Worm (Caenorhabditis elegans) whole organism, mixed stage, embryonic: Measurements from ENCODE around the gene spot-1.

ENCODE experiments used
- M03D4.4 ChIP-seq: sonication (generic microtip); optimal IDR thresholded peaks from 2 replicates; lab custom pipeline; 2017; ENCODE audit warnings: mild to moderate bottlenecking, missing genetic modification characterization, missing compliant biosample characterization
- ceh-39 ChIP-seq: fragments of 150-350 bp; optimal IDR thresholded peaks from 2 replicates; lab custom pipeline; 2014; ENCODE audit warnings: missing biosample characterization, missing genetic modification characterization
- ceh-43 ChIP-seq: fragments of 200-800 bp; sonication (Bioruptor generic); optimal IDR thresholded peaks from 2 replicates; lab custom pipeline; 2018; ENCODE audit warnings: mild to moderate bottlenecking, missing genetic modification characterization, moderate library complexity, missing compliant biosample characterization
- elt-3 ChIP-seq: fragments of 150-350 bp; optimal IDR thresholded peaks from 2 replicates; lab custom pipeline; 2014; ENCODE audit warnings: missing biosample characterization, missing genetic modification characterization
- lsy-2 ChIP-seq: fragments of 150-350 bp; optimal IDR thresholded peaks from 2 replicates; lab custom pipeline; 2014; ENCODE audit warnings: missing biosample characterization, missing genetic modification characterization
- mep-1 ChIP-seq: fragments of 150-350 bp; optimal IDR thresholded peaks from 2 replicates; lab custom pipeline; 2017; ENCODE audit warnings: missing biosample characterization, missing genetic modification reagents, missing genetic modification characterization, inconsistent platforms
- nhr-12 ChIP-seq: fragments of 150-350 bp; optimal IDR thresholded peaks from 2 replicates; lab custom pipeline; 2014; ENCODE audit warnings: missing biosample characterization, missing genetic modification characterization
- nhr-2 ChIP-seq: fragments of 150-350 bp; optimal IDR thresholded peaks from 2 replicates; lab custom pipeline; 2014; ENCODE audit warnings: missing biosample characterization, missing genetic modification characterization
- pha-4 ChIP-seq: fragments of 150-350 bp; optimal IDR thresholded peaks from 2 replicates; lab custom pipeline; 2018; ENCODE audit warnings: missing biosample characterization, missing genetic modification reagents, missing genetic modification characterization
- unc-62 ChIP-seq: fragments of 150-350 bp; optimal IDR thresholded peaks from 2 replicates; lab custom pipeline; 2014; ENCODE audit warnings: missing biosample characterization, missing genetic modification reagents, missing genetic modification characterization
- ztf-11 ChIP-seq: fragments of 150-350 bp; optimal IDR thresholded peaks from 2 replicates; lab custom pipeline; 2014; ENCODE audit warnings: missing biosample characterization, missing genetic modification characterization

- TF ChIP-seq nhr-12 (tag; lab: Kevin White, UChicago), result no peak
- TF ChIP-seq mep-1 (tag; lab: Kevin White, UChicago), result no peak
- TF ChIP-seq unc-62, result no peak
- TF ChIP-seq lsy-2, result no peak
- no peak for TF ChIP-seq ztf-11 (tag; lab: Kevin White, UChicago)
- TF ChIP-seq nhr-2, result no peak
- no peak for TF ChIP-seq elt-3 (tag; lab: Kevin White, UChicago)
- no peak for TF ChIP-seq ceh-39 (tag; lab: Kevin White, UChicago)
- TF ChIP-seq ceh-43 (GFP tag; lab: Kevin White, UChicago), result no peak
- no peak for TF ChIP-seq M03D4.4 (tag; lab: Kevin White, UChicago)
- TF ChIP-seq pha-4 (tag; lab: Kevin White, UChicago), result no peak
These were observed 3.4 kb downstream of the spot-1 start for ce11 chrIII:7273718-7274117.
